Worm (Caenorhabditis elegans) whole organism, early embryonic: ENCODE data around the gene msp-36.

Experiments
- B0310.2 ChIP-seq: sonication (generic microtip); optimal IDR thresholded peaks from 2 replicates; lab custom pipeline; 2016; ENCODE audit warnings: mild to moderate bottlenecking, missing genetic modification characterization, missing compliant biosample characterization
- F13C5.2 ChIP-seq: sonication (generic microtip); optimal IDR thresholded peaks from 2 replicates; lab custom pipeline; 2017; ENCODE audit warnings: mild to moderate bottlenecking, missing genetic modification characterization, inconsistent platforms, missing compliant biosample characterization
- aly-1 ChIP-seq: sonication (generic microtip); optimal IDR thresholded peaks from 2 replicates; lab custom pipeline; 2016; ENCODE audit warnings: missing genetic modification characterization, missing compliant biosample characterization
- ama-1 ChIP-seq: fragments of 150-350 bp; optimal IDR thresholded peaks from 2 replicates; lab custom pipeline; 2014
- ets-7 ChIP-seq: sonication (generic microtip); optimal IDR thresholded peaks from 2 replicates; lab custom pipeline; 2016; ENCODE audit warnings: missing genotype, missing genetic modification characterization, missing compliant biosample characterization
- flt-1 ChIP-seq: fragments of 200-800 bp; sonication (Bioruptor generic); IDR thresholded peaks from 2 replicates; pipeline ENCODE4 v1.3.6; 2022; ENCODE audit warnings: missing genetic modification characterization, missing compliant biosample characterization
- hmbx-1 ChIP-seq: sonication (generic microtip); optimal IDR thresholded peaks from 2 replicates; lab custom pipeline; 2016; ENCODE audit warnings: mild to moderate bottlenecking, missing genetic modification characterization, missing compliant biosample characterization
- hnd-1 ChIP-seq: sonication (generic microtip); optimal IDR thresholded peaks from 2 replicates; lab custom pipeline; 2016; ENCODE audit warnings: missing genetic modification characterization, missing compliant biosample characterization
- pes-1 ChIP-seq: fragments of 200-800 bp; sonication (Bioruptor generic); IDR thresholded peaks from 2 replicates; pipeline ENCODE4 v1.3.6; 2022; ENCODE audit warnings: missing genetic modification reagents, missing genetic modification characterization, missing compliant biosample characterization
- scrt-1 ChIP-seq: fragments of 200-800 bp; sonication (Bioruptor generic); IDR thresholded peaks from 2 replicates; pipeline ENCODE4 v1.3.6; 2022; ENCODE audit warnings: missing genetic modification characterization, missing compliant biosample characterization
- sea-1 ChIP-seq: fragments of 200-800 bp; sonication (Bioruptor generic); conservative IDR thresholded peaks from 2 replicates; pipeline ENCODE4 v1.3.6; 2022; ENCODE audit warnings: missing genetic modification characterization, missing compliant biosample characterization
- tbx-11 ChIP-seq: fragments of 200-800 bp; sonication (Bioruptor generic); IDR thresholded peaks from 2 replicates; pipeline ENCODE4 v1.3.6; 2022; ENCODE audit warnings: missing genetic modification characterization, missing compliant biosample characterization
- tra-4 ChIP-seq: sonication (generic microtip); optimal IDR thresholded peaks from 2 replicates; lab custom pipeline; 2017; ENCODE audit warnings: missing genetic modification characterization, missing compliant biosample characterization

ce11 chrIV:10075034-10075510 is 20.2 kb upstream of the msp-36 start, which contains the start of the genes ttbk-4 and W01B6.4:
- TF ChIP-seq scrt-1 (GFP tag; lab: Robert Waterston, UW) (no peak), ama-1 (no peak), ets-7 (no peak), hmbx-1 (tag; lab: Kevin White, UChicago) (no peak), sea-1 (GFP tag; lab: Robert Waterston, UW) (no peak), aly-1 (no peak), B0310.2 (no peak), F13C5.2 (tag; lab: Kevin White, UChicago) (no peak), tra-4 (tag; lab: Kevin White, UChicago) (no peak), hnd-1 (no peak), tbx-11 (GFP tag; lab: Robert Waterston, UW) (no peak), pes-1 (no peak), flt-1 (no peak)
